Fruit fly (Drosophila melanogaster) whole organism, embryonic: ENCODE data around the gene CG1774.
A peak's percentile ranks its signal among the peaks of the same experiment; 100 is the strongest.

Experiments
- Blimp-1 ChIP-seq: fragments of 200-800 bp; sonication (Bioruptor generic); optimal IDR thresholded peaks from 3 replicates; lab custom pipeline; 2018; ENCODE audit warnings: missing biosample characterization, missing genetic modification characterization, mild to moderate bottlenecking, moderate library complexity, missing genetic modification reagents
- CG10209 ChIP-seq: fragments of 200-800 bp; sonication (Bioruptor generic); optimal IDR thresholded peaks from 3 replicates; lab custom pipeline; 2017; ENCODE audit warnings: missing biosample characterization, mild to moderate bottlenecking, missing genetic modification characterization, missing genetic modification reagents
- CG10565 ChIP-seq: fragments of 200-800 bp; sonication (Bioruptor generic); optimal IDR thresholded peaks from 3 replicates; lab custom pipeline; 2016; ENCODE audit warnings: missing biosample characterization, mild to moderate bottlenecking, missing genetic modification characterization
- CG11247 ChIP-seq: fragments of 200-800 bp; sonication (Bioruptor generic); IDR thresholded peaks from 2 replicates; pipeline ENCODE4 v1.3.6; 2022; ENCODE audit warnings: missing biosample characterization, missing genetic modification characterization
- CG12391 ChIP-seq: fragments of 200-800 bp; sonication (Bioruptor generic); optimal IDR thresholded peaks from 3 replicates; lab custom pipeline; 2018; ENCODE audit warnings: missing biosample characterization, mild to moderate bottlenecking, missing genetic modification characterization, moderate library complexity
- CG14667 ChIP-seq: fragments of 200-800 bp; sonication (Bioruptor generic); IDR thresholded peaks from 2 replicates; pipeline ENCODE4 v1.3.6; 2022; ENCODE audit warnings: missing biosample characterization, missing genetic modification characterization
- CG14710 ChIP-seq: fragments of 200-800 bp; sonication (Bioruptor generic); optimal IDR thresholded peaks from 3 replicates; lab custom pipeline; 2019; ENCODE audit warnings: missing biosample characterization, mild to moderate bottlenecking, missing genetic modification characterization, moderate library complexity
- CG16813 ChIP-seq: fragments of 200-800 bp; sonication (Bioruptor generic); IDR thresholded peaks from 3 replicates; pipeline ENCODE4 v1.3.6; 2022; ENCODE audit warnings: missing biosample characterization, missing genetic modification characterization; ENCODE audit not compliant: partially characterized antibody
- CG17829 ChIP-seq: fragments of 200-800 bp; optimal IDR thresholded peaks from 2 replicates; lab custom pipeline; 2019; ENCODE audit warnings: missing biosample characterization, mild to moderate bottlenecking, missing genetic modification characterization, moderate library complexity
- CG2712 ChIP-seq: fragments of 200-800 bp; optimal IDR thresholded peaks from 3 replicates; lab custom pipeline; 2019; ENCODE audit warnings: missing biosample characterization, mild to moderate bottlenecking, missing genetic modification characterization, moderate library complexity
- CG33213 ChIP-seq: fragments of 200-800 bp; sonication (Bioruptor generic); optimal IDR thresholded peaks from 3 replicates; lab custom pipeline; 2016; ENCODE audit warnings: missing biosample characterization, missing genetic modification characterization
- CG34422 ChIP-seq: fragments of 200-800 bp; sonication (Bioruptor generic); IDR thresholded peaks from 3 replicates; pipeline ENCODE4 v1.3.6; 2022; ENCODE audit warnings: missing biosample characterization, missing genetic modification characterization
- CG3847 ChIP-seq: fragments of 200-800 bp; sonication (Bioruptor generic); IDR thresholded peaks from 2 replicates; pipeline ENCODE4 v1.3.6; 2022; ENCODE audit warnings: missing biosample characterization, missing genetic modification characterization
- CG4424 ChIP-seq: fragments of 200-800 bp; sonication (Bioruptor generic); optimal IDR thresholded peaks from 3 replicates; lab custom pipeline; 2016; ENCODE audit warnings: missing biosample characterization, missing genetic modification characterization
- CG4730 ChIP-seq: fragments of 200-800 bp; sonication (Bioruptor generic); IDR thresholded peaks from 2 replicates; pipeline ENCODE4 v1.3.6; 2022; ENCODE audit warnings: missing biosample characterization, missing genetic modification characterization
- CG6654 ChIP-seq: fragments of 200-800 bp; sonication (Bioruptor generic); optimal IDR thresholded peaks from 2 replicates; lab custom pipeline; 2017; ENCODE audit warnings: missing biosample characterization, mild to moderate bottlenecking, missing genetic modification characterization
- CG6791 ChIP-seq: fragments of 200-800 bp; sonication (Bioruptor generic); IDR thresholded peaks from 3 replicates; pipeline ENCODE4 v1.3.6; 2022; ENCODE audit warnings: missing biosample characterization, missing genetic modification characterization; ENCODE audit not compliant: partially characterized antibody
- CG7271 ChIP-seq: fragments of 200-800 bp; sonication (Bioruptor generic); optimal IDR thresholded peaks from 2 replicates; lab custom pipeline; 2018; ENCODE audit warnings: missing biosample characterization, mild to moderate bottlenecking, missing genetic modification characterization, moderate library complexity
- CG7839 ChIP-seq: fragments of 200-800 bp; sonication (Bioruptor generic); optimal IDR thresholded peaks from 3 replicates; lab custom pipeline; 2018; ENCODE audit warnings: missing biosample characterization, mild to moderate bottlenecking, missing genetic modification characterization, moderate library complexity
- CG8388 ChIP-seq: fragments of 200-800 bp; sonication (Bioruptor generic); optimal IDR thresholded peaks from 2 replicates; lab custom pipeline; 2019; ENCODE audit warnings: missing biosample characterization, mild to moderate bottlenecking, missing genetic modification characterization, moderate library complexity
- D19A ChIP-seq: fragments of 200-800 bp; optimal IDR thresholded peaks from 3 replicates; lab custom pipeline; 2019; ENCODE audit warnings: missing biosample characterization, mild to moderate bottlenecking, missing genetic modification characterization, moderate library complexity
- Dad ChIP-seq: fragments of 200-800 bp; sonication (Bioruptor generic); optimal IDR thresholded peaks from 3 replicates; lab custom pipeline; 2016; ENCODE audit warnings: missing biosample characterization, missing genetic modification characterization
- Dbx ChIP-seq: fragments of 200-800 bp; sonication (Bioruptor generic); IDR thresholded peaks from 3 replicates; pipeline ENCODE4 v1.3.6; 2022; ENCODE audit warnings: missing biosample characterization, missing genetic modification characterization
- Dll ChIP-seq: fragments of 200-800 bp; sonication (Bioruptor generic); IDR thresholded peaks from 4 replicates; pipeline ENCODE4 v1.3.6; 2022; ENCODE audit warnings: missing biosample characterization, missing genetic modification characterization; ENCODE audit not compliant: partially characterized antibody
- Elba2 ChIP-seq: fragments of 200-800 bp; sonication (Bioruptor generic); optimal IDR thresholded peaks from 3 replicates; lab custom pipeline; 2016; ENCODE audit warnings: missing biosample characterization, missing genetic modification characterization
- Ets65A ChIP-seq: fragments of 200-800 bp; sonication (Bioruptor generic); peaks from one replicate; lab custom pipeline; 2016; ENCODE audit warnings: missing biosample characterization, missing genetic modification characterization
- H2.0 ChIP-seq: fragments of 200-800 bp; sonication (Bioruptor generic); IDR thresholded peaks from 2 replicates; pipeline ENCODE4 v1.3.6; 2022; ENCODE audit warnings: missing biosample characterization, missing genetic modification characterization
- Rx ChIP-seq: fragments of 200-800 bp; sonication (Bioruptor generic); IDR thresholded peaks from 2 replicates; pipeline ENCODE4 v1.3.6; 2022; ENCODE audit warnings: missing biosample characterization, missing genetic modification characterization
- Sox102F ChIP-seq: fragments of 200-800 bp; sonication (Bioruptor generic); optimal IDR thresholded peaks from 2 replicates; lab custom pipeline; 2018; ENCODE audit warnings: missing biosample characterization, mild to moderate bottlenecking, missing genetic modification characterization, moderate library complexity
- Sry-β ChIP-seq: fragments of 200-800 bp; sonication (Bioruptor generic); optimal IDR thresholded peaks from 2 replicates; lab custom pipeline; 2018; ENCODE audit warnings: missing biosample characterization, mild to moderate bottlenecking, missing genetic modification characterization, moderate library complexity
- Trl ChIP-seq, 3 experiments: fragments of >200 bp in 2 of 3; fragments of 200-800 bp in 1 of 3; sonication (Bioruptor generic) in 1 of 3; optimal IDR thresholded peaks; 2 replicates in 1 of 3; 3 replicates in 2 of 3; lab custom pipeline; 2016 to 2017; ENCODE audit warnings: missing biosample characterization in 1 of 3, missing genetic modification characterization in 1 of 3
- Xbp1 ChIP-seq: fragments of 200-800 bp; sonication (Bioruptor generic); optimal IDR thresholded peaks from 3 replicates; lab custom pipeline; 2016; ENCODE audit warnings: missing biosample characterization, mild to moderate bottlenecking, missing genetic modification characterization
- bcd ChIP-seq: fragments of 200-800 bp; sonication (Bioruptor generic); optimal IDR thresholded peaks from 2 replicates; lab custom pipeline; 2017; ENCODE audit warnings: missing biosample characterization, mild to moderate bottlenecking, missing genetic modification characterization
- danr ChIP-seq: fragments of 200-800 bp; sonication (Bioruptor generic); IDR thresholded peaks from 2 replicates; pipeline ENCODE4 v1.3.6; 2022; ENCODE audit warnings: missing biosample characterization, missing genetic modification characterization
- dysf ChIP-seq: fragments of 200-800 bp; sonication (Bioruptor generic); IDR thresholded peaks from 3 replicates; pipeline ENCODE4 v1.3.6; 2022; ENCODE audit warnings: missing biosample characterization, missing genetic modification characterization
- gro ChIP-seq: fragments of 200-800 bp; sonication (Bioruptor generic); optimal IDR thresholded peaks from 2 replicates; lab custom pipeline; 2016; ENCODE audit warnings: missing biosample characterization, missing genetic modification characterization
- gsb-n ChIP-seq: fragments of 200-800 bp; sonication (Bioruptor generic); optimal IDR thresholded peaks from 3 replicates; lab custom pipeline; 2018; ENCODE audit warnings: missing biosample characterization, mild to moderate bottlenecking, missing genetic modification characterization
- ken ChIP-seq: fragments of 200-800 bp; sonication (Bioruptor generic); IDR thresholded peaks from 3 replicates; pipeline ENCODE4 v1.3.6; 2022; ENCODE audit warnings: missing biosample characterization, missing genetic modification characterization
- knrl ChIP-seq: fragments of 200-800 bp; sonication (Bioruptor generic); IDR thresholded peaks from 3 replicates; pipeline ENCODE4 v1.3.6; 2022; ENCODE audit warnings: missing biosample characterization, missing genetic modification characterization; ENCODE audit not compliant: partially characterized antibody
- nom ChIP-seq: fragments of 200-800 bp; sonication (Bioruptor generic); optimal IDR thresholded peaks from 2 replicates; lab custom pipeline; 2017; ENCODE audit warnings: missing biosample characterization, missing genetic modification characterization, mild to moderate bottlenecking, moderate library complexity, missing genetic modification reagents
- org-1 ChIP-seq: fragments of 200-800 bp; sonication (Bioruptor generic); optimal IDR thresholded peaks from 2 replicates; lab custom pipeline; 2017; ENCODE audit warnings: missing biosample characterization, missing genetic modification characterization
- pan ChIP-seq, 4 experiments: fragments of >200 bp in 3 of 4; fragments of 200-800 bp in 1 of 4; sonication (Bioruptor generic) in 1 of 4; optimal IDR thresholded peaks in 3 of 4; IDR thresholded peaks in 1 of 4; 2 replicates each; pipeline versions ENCODE4 v1.3.6 to Lab custom; 2017 to 2022; ENCODE audit warnings: missing biosample characterization in 2 of 4, missing genetic modification characterization in 2 of 4, mixed read lengths in 1 of 4
- ranshi ChIP-seq: fragments of 200-800 bp; sonication (Bioruptor generic); IDR thresholded peaks from 2 replicates; pipeline ENCODE4 v1.3.6; 2022; ENCODE audit warnings: missing biosample characterization, missing genetic modification characterization
- ro ChIP-seq: fragments of 200-800 bp; sonication (Bioruptor generic); IDR thresholded peaks from 2 replicates; pipeline ENCODE4 v1.3.6; 2022; ENCODE audit warnings: missing biosample characterization, missing genetic modification characterization
- row ChIP-seq: fragments of 200-800 bp; sonication (Bioruptor generic); IDR thresholded peaks from 3 replicates; pipeline ENCODE4 v1.3.6; 2022; ENCODE audit warnings: missing biosample characterization, missing genetic modification characterization
- shn ChIP-seq: fragments of 200-800 bp; sonication (Bioruptor generic); optimal IDR thresholded peaks from 3 replicates; lab custom pipeline; 2016; ENCODE audit warnings: missing biosample characterization, missing genetic modification characterization
- stc ChIP-seq: fragments of 200-800 bp; sonication (Bioruptor generic); IDR thresholded peaks from 2 replicates; pipeline ENCODE4 v1.3.6; 2022; ENCODE audit warnings: missing biosample characterization, missing genetic modification characterization
- vnd ChIP-seq: fragments of 200-800 bp; sonication (Bioruptor generic); IDR thresholded peaks from 3 replicates; pipeline ENCODE4 v1.3.6; 2022; ENCODE audit warnings: missing biosample characterization, missing genetic modification characterization; ENCODE audit not compliant: partially characterized antibody
- vvl ChIP-seq: fragments of 200-800 bp; sonication (Bioruptor generic); IDR thresholded peaks from 2 replicates; pipeline ENCODE4 v1.3.6; 2022; ENCODE audit warnings: missing biosample characterization, missing genetic modification characterization

CG1774 gene

dm6 chr3R:31566738-31567137 lies 25.9 kb upstream of the CG1774 start (continued):
- TF ChIP-seq ken = peak; percentile 74; the same call in 2 of the 3 replicates
- TF ChIP-seq CG34422 (GFP tag; lab: Robert Waterston, UW) = 0 out of 3 replicates have a peak, but pooled peaks have one; percentile 13
- TF ChIP-seq Dad (GFP tag; lab: Kevin White, UChicago) = peak; percentile 8
- TF ChIP-seq danr = peak; percentile 50; the same call in 1 of the 2 replicates
- TF ChIP-seq CG16813 (GFP tag; lab: Robert Waterston, UW) = no peak
- peak; percentile 66 for TF ChIP-seq Blimp-1 (GFP tag; lab: Kevin White, UChicago)
- TF ChIP-seq H2.0 = 0 out of 2 replicates have a peak, but pooled peaks have one; percentile 30
- TF ChIP-seq CG10209 (GFP tag; lab: Kevin White, UChicago) = peak; percentile 8
- TF ChIP-seq CG6654 (GFP tag; lab: Kevin White, UChicago) = peak; percentile 18
- no peak for TF ChIP-seq CG3847 (GFP tag; lab: Robert Waterston, UW)
- TF ChIP-seq CG8388 (GFP tag; lab: Kevin White, UChicago) = peak; percentile 41
- no peak for TF ChIP-seq ro
- no peak for TF ChIP-seq Dll (GFP tag; lab: Robert Waterston, UW)
- peak; percentile 19 for TF ChIP-seq org-1 (GFP tag; lab: Kevin White, UChicago)
- peak; percentile 53 for TF ChIP-seq CG4730 (GFP tag; lab: Robert Waterston, UW)
- TF ChIP-seq CG2712 (tag; lab: Kevin White, UChicago) = peak; percentile 80
- TF ChIP-seq dysf (GFP tag; lab: Robert Waterston, UW) = peak; percentile 58; the same call in 2 of the 3 replicates
- no peak for TF ChIP-seq Elba2 (GFP tag; lab: Kevin White, UChicago)
- peak; percentile 79 for TF ChIP-seq vvl (GFP tag; lab: Robert Waterston, UW)
- TF ChIP-seq D19A (tag; lab: Kevin White, UChicago) = peak; percentile 96
- peak; percentile 52 for TF ChIP-seq Sox102F
- TF ChIP-seq ranshi (GFP tag; lab: Robert Waterston, UW) = peak; percentile 66; the same call in 1 of the 2 replicates
- peak; percentile 9 for TF ChIP-seq Ets65A (GFP tag; lab: Kevin White, UChicago)
- TF ChIP-seq Rx (GFP tag; lab: Robert Waterston, UW) = peak; percentile 40
- TF ChIP-seq stc (GFP tag; lab: Robert Waterston, UW) = peak; percentile 43; the same call in 1 of the 2 replicates
- TF ChIP-seq row (GFP tag; lab: Robert Waterston, UW) = peak; percentile 70
- TF ChIP-seq Dbx (GFP tag; lab: Robert Waterston, UW) = no peak
- no peak for TF ChIP-seq CG10565 (GFP tag; lab: Kevin White, UChicago)
- TF ChIP-seq knrl (GFP tag; lab: Robert Waterston, UW) = no peak
- peak; percentile 30 for TF ChIP-seq nom (GFP tag; lab: Kevin White, UChicago)
- TF ChIP-seq shn (GFP tag; lab: Kevin White, UChicago) = no peak
- peak; percentile 16 for TF ChIP-seq CG33213 (GFP tag; lab: Kevin White, UChicago)
- TF ChIP-seq CG6791 = no peak
- peak; percentile 49 for TF ChIP-seq gsb-n (tag; lab: Kevin White, UChicago)
- peak; percentile 14 for TF ChIP-seq CG4424 (GFP tag; lab: Kevin White, UChicago)
- no peak for TF ChIP-seq pan (optimal IDR thresholded peaks at IDR 0.05; lab: Kevin White, UChicago)
- peak in 1 of 2 experiments; percentile 32 for TF ChIP-seq pan (GFP tag; optimal IDR thresholded peaks at IDR 0.05 in 1 of 2, IDR thresholded peaks at IDR 0.05 in 1 of 2)
- peak; percentile 53 for TF ChIP-seq CG12391 (tag; lab: Kevin White, UChicago)
- TF ChIP-seq CG7839 (tag; lab: Kevin White, UChicago) = peak; percentile 72
- no peak for TF ChIP-seq vnd
- peak; percentile 56 for TF ChIP-seq CG14710 (tag; lab: Kevin White, UChicago)
- peak; percentile 27 for TF ChIP-seq Xbp1
- TF ChIP-seq gro (GFP tag; lab: Kevin White, UChicago) = no peak
- TF ChIP-seq CG11247 (GFP tag; lab: Robert Waterston, UW) = peak; percentile 15; the same call in 1 of the 2 replicates
- TF ChIP-seq CG17829 = peak; percentile 55
- TF ChIP-seq Trl (optimal IDR thresholded peaks at IDR 0.05; lab: Kevin White, UChicago) = no peak
- peak; percentile 15 for TF ChIP-seq Trl (GFP tag; optimal IDR thresholded peaks at IDR 0.05; lab: Kevin White, UChicago)
- peak; percentile 63 for TF ChIP-seq CG14667 (GFP tag; lab: Robert Waterston, UW)
- TF ChIP-seq bcd (GFP tag; lab: Kevin White, UChicago) = peak; percentile 18
- no peak for TF ChIP-seq CG7271 (tag; lab: Kevin White, UChicago)
- TF ChIP-seq Sry-β (GFP tag; lab: Kevin White, UChicago) = no peak
